Fruit fly (Drosophila melanogaster) S2 (cell line): Measurements from ENCODE around the gene OdsH.

Experiments
- CG8478 ChIP-seq: fragments of >200 bp; optimal IDR thresholded peaks from 2 replicates; lab custom pipeline; 2018
- CTCF ChIP-seq, 2 experiments: fragments of >200 bp; optimal IDR thresholded peaks; 2 replicates each; lab custom pipeline; 2018

dm6 chrX:17760522-17760921 lies 30.3 kb upstream of the OdsH start:
- TF ChIP-seq CG8478 (lab: Kevin White, UChicago) (no peak), CTCF (optimal IDR thresholded peaks at IDR 0.05; lab: Kevin White, UChicago) (no peak)
